Fruit fly (Drosophila melanogaster) whole organism, adult: ENCODE measurements around the gene CG42727.

ENCODE experiments used
- CG12768 ChIP-seq: fragments of 200-800 bp; sonication (Bioruptor generic); optimal IDR thresholded peaks from 2 replicates; lab custom pipeline; 2017; ENCODE audit warnings: missing biosample characterization, missing genetic modification characterization, mild to moderate bottlenecking, moderate library complexity, missing genetic modification reagents
- Hr96 ChIP-seq: fragments of 200-800 bp; sonication (Bioruptor generic); optimal IDR thresholded peaks from 2 replicates; lab custom pipeline; 2016; ENCODE audit warnings: missing biosample characterization, missing genetic modification characterization
- cnc ChIP-seq, 2 experiments: fragments of >200 bp; optimal IDR thresholded peaks; 2 replicates each; lab custom pipeline; 2017
- ovo ChIP-seq: fragments of 200-800 bp; sonication (Bioruptor generic); optimal IDR thresholded peaks from 2 replicates; lab custom pipeline; 2016; ENCODE audit warnings: missing biosample characterization, missing genetic modification characterization
- pad ChIP-seq: fragments of 200-800 bp; sonication (Bioruptor generic); optimal IDR thresholded peaks from 3 replicates; lab custom pipeline; 2017; ENCODE audit warnings: missing biosample characterization, missing genetic modification characterization, mild to moderate bottlenecking, moderate library complexity, missing genetic modification reagents

dm6 chr3R:15320747-15321085 is 27.1 kb upstream of the CG42727 start, which contains the start of gene ear:
- TF ChIP-seq cnc (optimal IDR thresholded peaks at IDR 0.05; lab: Kevin White, UChicago) (no peak), CG12768 (GFP tag; lab: Kevin White, UChicago) (no peak), pad (no peak), Hr96 (GFP tag; lab: Kevin White, UChicago) (no peak), ovo (GFP tag; lab: Kevin White, UChicago) (no peak)
